Worm (Caenorhabditis elegans): ENCODE data around the gene dpy-21.

The dpy-21 gene

ce11 chrV:17981732-17982131, 32.7 kb upstream of the dpy-21 start (continued):
- TF ChIP-seq pag-3 (tag; optimal IDR thresholded peaks at IDR 0.05; ENCODE audit: borderline replicate concordance, insufficient read depth) = no peak
- TF ChIP-seq ets-5 (GFP tag; IDR thresholded peaks at IDR 0.05) = no peak
- no peak for TF ChIP-seq unc-98 (GFP tag; IDR thresholded peaks at IDR 0.05)
- TF ChIP-seq nhr-77 (tag; optimal IDR thresholded peaks at IDR 0.05) = no peak
- TF ChIP-seq vab-15 (tag; optimal IDR thresholded peaks at IDR 0.05) = no peak
- TF ChIP-seq fkh-4 (tag; optimal IDR thresholded peaks at IDR 0.05; ENCODE audit: borderline replicate concordance) = no peak
- TF ChIP-seq nhr-28 (tag; optimal IDR thresholded peaks at IDR 0.05) = no peak
- no peak for TF ChIP-seq nhr-84 (tag; optimal IDR thresholded peaks at IDR 0.05)
- TF ChIP-seq lir-3 (tag; optimal IDR thresholded peaks at IDR 0.05; ENCODE audit: poor library complexity) = no peak
- no peak for TF ChIP-seq lin-15B (tag; optimal IDR thresholded peaks at IDR 0.05)
- TF ChIP-seq isw-1 (GFP tag; IDR thresholded peaks at IDR 0.05) = peak; percentile 48
- peak in 1 of 2 experiments; percentile 25 for TF ChIP-seq ztf-11 (tag; optimal IDR thresholded peaks at IDR 0.05)
- TF ChIP-seq ceh-88 (GFP tag; IDR thresholded peaks at IDR 0.05) = no peak
- TF ChIP-seq lin-14 (GFP tag; optimal IDR thresholded peaks at IDR 0.05) = no peak
- no peak for TF ChIP-seq nhr-47 (tag; optimal IDR thresholded peaks at IDR 0.05)
- TF ChIP-seq fkh-10 (GFP tag; optimal IDR thresholded peaks at IDR 0.05) = peak; percentile 32
- no peak for TF ChIP-seq aha-1 (tag; optimal IDR thresholded peaks at IDR 0.05)
- TF ChIP-seq C16A3.4 (tag; optimal IDR thresholded peaks at IDR 0.05) = peak; percentile 43
- no peak for TF ChIP-seq lin-13 (GFP tag; optimal IDR thresholded peaks at IDR 0.05)
- no peak for TF ChIP-seq nhr-12 (tag; optimal IDR thresholded peaks at IDR 0.05)
- no peak for TF ChIP-seq nhr-90 (tag; optimal IDR thresholded peaks at IDR 0.05; ENCODE audit: poor library complexity)
- no peak for TF ChIP-seq C34B4.2 (tag; optimal IDR thresholded peaks at IDR 0.05)
- peak; percentile 54 for TF ChIP-seq fos-1 (tag; optimal IDR thresholded peaks at IDR 0.05)
- peak; percentile 95 for TF ChIP-seq F16B12.6 (tag; optimal IDR thresholded peaks at IDR 0.05)
- TF ChIP-seq nhr-11 (tag; optimal IDR thresholded peaks at IDR 0.05) = no peak
- TF ChIP-seq mep-1 (tag; optimal IDR thresholded peaks at IDR 0.05) = peak; percentile 34
- no peak for TF ChIP-seq nhr-76 (tag; optimal IDR thresholded peaks at IDR 0.05)
- no peak for TF ChIP-seq egl-27 (tag; optimal IDR thresholded peaks at IDR 0.05)
- no peak for TF ChIP-seq pqm-1 (tag; optimal IDR thresholded peaks at IDR 0.05)
- TF ChIP-seq sptf-1 (tag; optimal IDR thresholded peaks at IDR 0.05) = no peak
- no peak; the same call in 1 of the 2 replicates for TF ChIP-seq mab-9 (GFP tag; IDR thresholded peaks at IDR 0.05)
- no peak for TF ChIP-seq jun-1 (tag; optimal IDR thresholded peaks at IDR 0.05)
- no peak for TF ChIP-seq tlp-1 (tag; optimal IDR thresholded peaks at IDR 0.05)
- TF ChIP-seq ceh-90 (tag; optimal IDR thresholded peaks at IDR 0.05) = no peak
- no peak for TF ChIP-seq rnt-1 (tag; optimal IDR thresholded peaks at IDR 0.05)
- no peak for TF ChIP-seq efl-3 (GFP tag; optimal IDR thresholded peaks at IDR 0.05)
- peak; percentile 67 for TF ChIP-seq fkh-8 (tag; optimal IDR thresholded peaks at IDR 0.05)
- peak; percentile 39 for TF ChIP-seq unc-86 (tag; optimal IDR thresholded peaks at IDR 0.05)
- TF ChIP-seq swsn-7 (tag; optimal IDR thresholded peaks at IDR 0.05) = no peak
- peak; percentile 37 for TF ChIP-seq tbx-2 (tag; optimal IDR thresholded peaks at IDR 0.05)
- no peak for TF ChIP-seq Y116A8C.19 (tag; optimal IDR thresholded peaks at IDR 0.05; ENCODE audit: borderline replicate concordance)
- TF ChIP-seq sup-37 (GFP tag; optimal IDR thresholded peaks at IDR 0.05) = no peak
- no peak for TF ChIP-seq mef-2 (tag; optimal IDR thresholded peaks at IDR 0.05)
- TF ChIP-seq nhr-71 (tag; optimal IDR thresholded peaks at IDR 0.05) = no peak
- TF ChIP-seq ama-1 (optimal IDR thresholded peaks at IDR 0.05) = no peak
- TF ChIP-seq egl-13 (tag; optimal IDR thresholded peaks at IDR 0.05) = no peak
- no peak for TF ChIP-seq skn-1 (tag; optimal IDR thresholded peaks at IDR 0.05)
- no peak for TF ChIP-seq dsc-1 (tag; optimal IDR thresholded peaks at IDR 0.05)
- no peak for TF ChIP-seq grh-1 (GFP tag; IDR thresholded peaks at IDR 0.05)
- TF ChIP-seq elt-2 (tag; optimal IDR thresholded peaks at IDR 0.05) = no peak
- no peak for TF ChIP-seq zip-4 (GFP tag; optimal IDR thresholded peaks at IDR 0.05)
- no peak for TF ChIP-seq lin-39 (tag; optimal IDR thresholded peaks at IDR 0.05)
- TF ChIP-seq lsy-2 (tag; optimal IDR thresholded peaks at IDR 0.05) = peak; percentile 97 to 98
- no peak for TF ChIP-seq unc-30 (tag; optimal IDR thresholded peaks at IDR 0.05)
